Worm (Caenorhabditis elegans): ENCODE measurements around the gene T13A10.1.

DNA sequence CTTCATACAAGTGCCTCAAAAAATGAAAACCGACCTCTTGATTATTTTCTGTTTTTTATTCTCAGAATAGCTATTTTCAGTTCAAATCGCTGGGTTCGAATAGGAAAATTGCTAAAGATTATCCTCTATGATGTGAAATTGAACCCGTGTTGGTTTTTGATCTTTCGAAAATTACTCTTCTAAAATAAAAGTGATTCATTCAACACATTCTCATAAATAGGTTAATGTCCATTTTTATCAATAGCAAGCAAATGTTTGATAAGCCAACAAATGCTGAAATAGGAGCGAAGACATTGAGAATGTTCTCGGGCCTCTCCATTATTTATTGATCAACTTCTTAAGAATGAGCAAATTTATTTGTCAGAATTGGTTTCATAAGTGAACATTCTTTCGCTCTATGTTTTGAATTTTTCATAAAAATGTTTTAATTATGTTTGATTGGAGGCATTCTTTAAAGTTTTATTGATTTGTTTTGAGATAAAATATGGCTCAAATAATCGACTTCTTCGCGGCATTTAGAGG lies 43.1 kb upstream of the T13A10.1 start, which contains the start of gene F58F9.3:
- TF ChIP-seq elt-1 (tag; optimal IDR thresholded peaks at IDR 0.05; ENCODE audit: borderline replicate concordance, insufficient read depth) (no peak), unc-120 (tag; optimal IDR thresholded peaks at IDR 0.05; ENCODE audit: poor library complexity, severe bottlenecking) (no peak), ztf-11 (tag; optimal IDR thresholded peaks at IDR 0.05) (no peak), pha-4 (tag; optimal IDR thresholded peaks at IDR 0.05) (no peak), zip-8 (tag; optimal IDR thresholded peaks at IDR 0.05) (no peak), unc-39 (tag; optimal IDR thresholded peaks at IDR 0.05) (no peak), ces-1 (GFP tag; optimal IDR thresholded peaks at IDR 0.05) (no peak), lin-13 (tag; optimal IDR thresholded peaks at IDR 0.05) (no peak), nhr-76 (tag; optimal IDR thresholded peaks at IDR 0.05) (no peak), nhr-12 (tag; optimal IDR thresholded peaks at IDR 0.05) (no peak)

Data from whole organism, mixed stage, embryonic.